Worm (Caenorhabditis elegans) whole organism, L4 larva: ENCODE measurements around the gene F46F3.3.
A peak's percentile ranks its signal among the peaks of the same experiment; 100 is the strongest.

Experiments
- F26F4.8 ChIP-seq: fragments of 200-800 bp; sonication (Bioruptor generic); conservative IDR thresholded peaks from 2 replicates; pipeline ENCODE4 v1.3.6; 2022; ENCODE audit warnings: missing genetic modification characterization, missing compliant biosample characterization
- Y48G9A.11 ChIP-seq: fragments of 200-800 bp; sonication (Bioruptor generic); IDR thresholded peaks from 2 replicates; pipeline ENCODE4 v1.3.6; 2022; ENCODE audit warnings: missing genetic modification reagents, missing genetic modification characterization, missing compliant biosample characterization
- Y75B8A.6 ChIP-seq: fragments of 200-800 bp; sonication (Bioruptor generic); IDR thresholded peaks from 2 replicates; pipeline ENCODE4 v1.3.6; 2022; ENCODE audit warnings: missing genetic modification reagents, missing genetic modification characterization, missing compliant biosample characterization
- aha-1 ChIP-seq: fragments of 150-350 bp; peaks from one replicate; lab custom pipeline; 2014; ENCODE audit warnings: missing biosample characterization, missing genetic modification characterization
- ceh-20 ChIP-seq: fragments of 200-800 bp; sonication (Bioruptor generic); IDR thresholded peaks from 2 replicates; pipeline ENCODE4 v1.3.6; 2022; ENCODE audit warnings: missing genetic modification reagents, missing genetic modification characterization, missing compliant biosample characterization
- ceh-28 ChIP-seq: fragments of 150-350 bp; optimal IDR thresholded peaks from 2 replicates; lab custom pipeline; 2014; ENCODE audit warnings: missing biosample characterization, missing genetic modification reagents, missing genetic modification characterization
- ceh-32 ChIP-seq: sonication (generic microtip); optimal IDR thresholded peaks from 2 replicates; lab custom pipeline; 2016; ENCODE audit warnings: mild to moderate bottlenecking, missing genetic modification characterization, missing compliant biosample characterization; ENCODE audit not compliant: poor library complexity
- ceh-82 ChIP-seq: sonication (generic microtip); optimal IDR thresholded peaks from 2 replicates; lab custom pipeline; 2017; ENCODE audit warnings: missing biosample characterization, missing genetic modification characterization
- ces-1 ChIP-seq: fragments of 150-350 bp; sonication (generic microtip); optimal IDR thresholded peaks from 4 replicates; lab custom pipeline; 2014; ENCODE audit warnings: missing biosample characterization, missing genetic modification reagents, missing genetic modification characterization
- cey-2 ChIP-seq: sonication (generic microtip); optimal IDR thresholded peaks from 3 replicates; lab custom pipeline; 2017; ENCODE audit warnings: missing genetic modification characterization, mild to moderate bottlenecking, missing compliant biosample characterization, antibody characterized with exemption, borderline replicate concordance; ENCODE audit not compliant: insufficient read depth
- dmd-6 ChIP-seq: fragments of 200-800 bp; sonication (Bioruptor generic); IDR thresholded peaks from 2 replicates; pipeline ENCODE4 v1.3.6; 2022; ENCODE audit warnings: missing genetic modification reagents, missing genetic modification characterization, missing compliant biosample characterization
- fkh-10 ChIP-seq: fragments of 150-350 bp; optimal IDR thresholded peaks from 2 replicates; lab custom pipeline; 2014; ENCODE audit warnings: missing biosample characterization, missing genetic modification reagents, missing genetic modification characterization
- hlh-11 ChIP-seq: fragments of 200-800 bp; sonication (Bioruptor generic); optimal IDR thresholded peaks from 2 replicates; lab custom pipeline; 2018; ENCODE audit warnings: mild to moderate bottlenecking, missing genetic modification characterization, missing compliant biosample characterization
- hmg-1.1 ChIP-seq: fragments of 200-800 bp; sonication (Bioruptor generic); IDR thresholded peaks from 2 replicates; pipeline ENCODE4 v1.3.6; 2022; ENCODE audit warnings: missing genetic modification reagents, missing genetic modification characterization, missing compliant biosample characterization
- lin-1 ChIP-seq: fragments of 200-800 bp; sonication (Bioruptor generic); IDR thresholded peaks from 2 replicates; pipeline ENCODE4 v1.3.6; 2022; ENCODE audit warnings: missing genetic modification reagents, missing genetic modification characterization, missing compliant biosample characterization
- madf-9 ChIP-seq: fragments of 200-800 bp; sonication (Bioruptor generic); conservative IDR thresholded peaks from 2 replicates; pipeline ENCODE4 v1.3.6; 2022; ENCODE audit warnings: missing genetic modification reagents, missing genetic modification characterization, missing compliant biosample characterization
- mdl-1 ChIP-seq, 2 experiments: fragments of 150-350 bp in 1 of 2; sonication (generic microtip) in 1 of 2; optimal IDR thresholded peaks; 2 replicates each; lab custom pipeline; 2014 to 2017; ENCODE audit warnings: missing biosample characterization in 2 of 2, missing genetic modification characterization in 2 of 2
- mdt-29 ChIP-seq: fragments of 200-800 bp; sonication (Bioruptor generic); IDR thresholded peaks from 2 replicates; pipeline ENCODE4 v1.3.6; 2022; ENCODE audit warnings: missing genetic modification reagents, missing genetic modification characterization, missing compliant biosample characterization
- mxl-2 ChIP-seq: fragments of 200-800 bp; sonication (Bioruptor generic); conservative IDR thresholded peaks from 2 replicates; pipeline ENCODE4 v1.3.6; 2022; ENCODE audit warnings: missing genetic modification reagents, missing genetic modification characterization, missing compliant biosample characterization
- mxl-3 ChIP-seq: fragments of 200-800 bp; sonication (Bioruptor generic); optimal IDR thresholded peaks from 2 replicates; lab custom pipeline; 2018; ENCODE audit warnings: mild to moderate bottlenecking, missing genetic modification characterization, missing compliant biosample characterization
- nhr-10 ChIP-seq: fragments of 150-350 bp; optimal IDR thresholded peaks from 2 replicates; lab custom pipeline; 2014; ENCODE audit warnings: missing biosample characterization, missing genetic modification characterization
- nhr-25 ChIP-seq: sonication (generic microtip); optimal IDR thresholded peaks from 2 replicates; lab custom pipeline; 2017; ENCODE audit warnings: missing genetic modification characterization, mild to moderate bottlenecking, missing compliant biosample characterization, antibody characterized with exemption, moderate library complexity, borderline replicate concordance; ENCODE audit not compliant: insufficient read depth
- nhr-28 ChIP-seq: fragments of 150-350 bp; optimal IDR thresholded peaks from 2 replicates; lab custom pipeline; 2014; ENCODE audit warnings: missing biosample characterization, missing genetic modification characterization
- nhr-41 ChIP-seq: fragments of 200-800 bp; sonication (Bioruptor generic); IDR thresholded peaks from 2 replicates; pipeline ENCODE4 v1.3.6; 2022; ENCODE audit warnings: missing genetic modification reagents, missing genetic modification characterization, missing compliant biosample characterization
- nhr-48 ChIP-seq: sonication (generic microtip); optimal IDR thresholded peaks from 2 replicates; lab custom pipeline; 2016; ENCODE audit warnings: mild to moderate bottlenecking, missing genetic modification characterization, missing compliant biosample characterization
- pqm-1 ChIP-seq: sonication (generic microtip); optimal IDR thresholded peaks from 2 replicates; lab custom pipeline; 2017; ENCODE audit warnings: missing biosample characterization, missing genetic modification characterization
- rbr-2 ChIP-seq: sonication (generic microtip); optimal IDR thresholded peaks from 2 replicates; lab custom pipeline; 2016; ENCODE audit warnings: missing genotype, missing genetic modification characterization, missing compliant biosample characterization
- sdz-12 ChIP-seq: fragments of 200-800 bp; sonication (Bioruptor generic); optimal IDR thresholded peaks from 2 replicates; lab custom pipeline; 2018; ENCODE audit warnings: mild to moderate bottlenecking, missing genetic modification characterization, missing compliant biosample characterization
- snpc-1.2 ChIP-seq: fragments of 200-800 bp; sonication (Bioruptor generic); IDR thresholded peaks from 2 replicates; pipeline ENCODE4 v1.3.6; 2022; ENCODE audit warnings: missing genetic modification reagents, missing genetic modification characterization, missing compliant biosample characterization
- snpc-4 ChIP-seq: fragments of 150-350 bp; optimal IDR thresholded peaks from 2 replicates; lab custom pipeline; 2014; ENCODE audit warnings: missing biosample characterization, missing genetic modification characterization
- spr-3 ChIP-seq: fragments of 200-800 bp; sonication (Bioruptor generic); optimal IDR thresholded peaks from 2 replicates; lab custom pipeline; 2018; ENCODE audit warnings: mild to moderate bottlenecking, missing genetic modification characterization, missing compliant biosample characterization
- tra-1 ChIP-seq: fragments of 200-800 bp; sonication (Bioruptor generic); IDR thresholded peaks from 2 replicates; pipeline ENCODE4 v1.3.6; 2022; ENCODE audit warnings: missing genetic modification reagents, missing genetic modification characterization, missing compliant biosample characterization
- zfp-2 ChIP-seq: sonication (generic microtip); optimal IDR thresholded peaks from 2 replicates; lab custom pipeline; 2016; ENCODE audit warnings: mild to moderate bottlenecking, missing genetic modification characterization, missing compliant biosample characterization
- zip-11 ChIP-seq: fragments of 200-800 bp; sonication (Bioruptor generic); IDR thresholded peaks from 2 replicates; pipeline ENCODE4 v1.3.6; 2022; ENCODE audit warnings: missing genetic modification characterization, missing compliant biosample characterization

Gene F46F3.3

ce11 chrV:11691553-11691952, 24.3 kb downstream of the F46F3.3 start, which contains the start of gene W05E10.1:
Gene W05E10.1, minus strand, starts transcription at chrV:11691691.
- TF ChIP-seq aha-1 (tag; lab: Kevin White, UChicago) (peak; percentile 62), pqm-1 (tag; lab: Kevin White, UChicago) (peak; percentile 59), nhr-28 (peak; percentile 76), dmd-6 (GFP tag; lab: Robert Waterston, UW) (peak; percentile 63), lin-1 (no peak), ceh-28 (no peak)

- TF ChIP-seq lin-1 (no peak), spr-3 (GFP tag; lab: Kevin White, UChicago) (no peak), ceh-20 (GFP tag; lab: Robert Waterston, UW) (no peak), nhr-48 (tag; lab: Kevin White, UChicago) (no peak), nhr-25 (tag; lab: Kevin White, UChicago) (no peak), nhr-10 (tag; lab: Kevin White, UChicago) (no peak), mxl-3 (GFP tag; lab: Kevin White, UChicago) (no peak), snpc-1.2 (GFP tag; lab: Robert Waterston, UW) (no peak), snpc-4 (tag; lab: Kevin White, UChicago) (no peak), ceh-82 (no peak), hmg-1.1 (GFP tag; lab: Robert Waterston, UW) (no peak), rbr-2 (tag; lab: Kevin White, UChicago) (no peak), zfp-2 (tag; lab: Kevin White, UChicago) (no peak), F26F4.8 (GFP tag; lab: Robert Waterston, UW) (no peak), zip-11 (GFP tag; lab: Robert Waterston, UW) (no peak), Y75B8A.6 (GFP tag; lab: Robert Waterston, UW) (no peak), sdz-12 (no peak), fkh-10 (GFP tag; lab: Kevin White, UChicago) (no peak), nhr-41 (GFP tag; lab: Robert Waterston, UW) (no peak), madf-9 (GFP tag; lab: Robert Waterston, UW) (no peak)
Measured at ce11 chrV:11695597-11695996, 28.3 kb downstream of the F46F3.3 start, which contains the start of gene W05E10.5. Gene W05E10.5, minus strand, starts transcription at chrV:11695697.

ce11 chrV:11697482-11697881, 30.2 kb downstream of the F46F3.3 start:
- TF ChIP-seq ces-1 (GFP tag; lab: Kevin White, UChicago) (peak; percentile 68), fkh-10 (GFP tag; lab: Kevin White, UChicago) (peak; percentile 84), Y48G9A.11 (no peak)

DNA sequence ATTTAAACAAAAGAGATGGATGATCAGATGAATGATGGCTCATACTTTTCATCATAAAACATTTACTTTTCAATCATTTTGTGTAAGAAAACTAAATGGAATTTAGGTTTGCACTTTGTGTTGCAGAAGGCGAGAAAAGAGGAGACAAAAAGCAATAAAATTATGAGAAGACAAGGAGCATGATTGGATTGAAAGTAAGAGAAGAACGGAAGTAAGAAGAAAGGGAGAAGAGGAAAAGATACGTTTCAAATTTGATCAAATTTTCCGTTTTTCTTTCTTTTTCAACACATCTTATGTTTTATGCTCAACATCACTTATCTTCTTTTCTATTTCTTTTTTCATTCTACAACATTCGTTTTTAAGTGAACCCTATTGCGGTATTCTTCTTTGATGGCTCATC, 37.4 kb downstream of the F46F3.3 start:
- TF ChIP-seq hlh-11 (tag; lab: Kevin White, UChicago) (no peak), fkh-10 (GFP tag; lab: Kevin White, UChicago) (peak; percentile 77), mdl-1 (tag; optimal IDR thresholded peaks at IDR 0.05; lab: Kevin White, UChicago) (no peak), mxl-2 (no peak), mdt-29 (GFP tag; lab: Robert Waterston, UW) (no peak), snpc-4 (tag; lab: Kevin White, UChicago) (no peak), ceh-32 (peak; percentile 92), ces-1 (GFP tag; lab: Kevin White, UChicago) (peak; percentile 82), aha-1 (tag; lab: Kevin White, UChicago) (peak; percentile 84)

DNA sequence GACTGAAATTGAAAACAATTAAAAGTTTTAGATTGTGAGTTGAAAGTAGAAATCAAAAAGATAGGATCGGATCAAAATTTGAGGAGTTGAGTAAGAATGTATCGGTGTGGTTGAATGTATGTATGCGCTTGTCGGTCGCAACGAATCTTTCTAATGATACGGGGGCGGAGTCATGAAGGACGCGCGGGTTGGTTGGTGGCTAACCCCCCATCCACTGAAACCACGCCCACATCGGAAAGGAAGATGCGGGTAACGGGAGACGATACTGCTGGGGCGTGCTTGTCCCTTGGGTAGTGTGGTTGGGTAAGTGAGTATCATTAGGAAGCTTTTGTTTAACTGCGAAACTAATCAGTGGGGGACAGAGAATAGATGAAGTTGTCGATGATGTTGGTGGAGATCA, 38.1 kb downstream of the F46F3.3 start, which contains the start of gene ceh-32:
TSS of gene ceh-32 (minus strand) at position 2 of the 400 bp plus-strand sequence.
- peak; percentile 64 for TF ChIP-seq ceh-32
- TF ChIP-seq cey-2 (tag; lab: Kevin White, UChicago): no peak
- TF ChIP-seq tra-1 (GFP tag; lab: Robert Waterston, UW): no peak
- TF ChIP-seq dmd-6 (GFP tag; lab: Robert Waterston, UW): no peak
